Worm (Caenorhabditis elegans) whole organism, mixed stage, embryonic: ENCODE data around the gene F38E9.4.

ENCODE experiments used
- M03D4.4 ChIP-seq: sonication (generic microtip); optimal IDR thresholded peaks from 2 replicates; lab custom pipeline; 2017; ENCODE audit warnings: mild to moderate bottlenecking, missing genetic modification characterization, missing compliant biosample characterization
- bed-3 ChIP-seq: fragments of 200-800 bp; sonication (Bioruptor generic); optimal IDR thresholded peaks from 3 replicates; lab custom pipeline; 2018; ENCODE audit warnings: mild to moderate bottlenecking, missing genetic modification characterization, moderate library complexity, missing compliant biosample characterization
- blmp-1 ChIP-seq: fragments of 150-350 bp; optimal IDR thresholded peaks from 2 replicates; lab custom pipeline; 2014; ENCODE audit warnings: missing biosample characterization, missing genetic modification characterization
- ceh-39 ChIP-seq: fragments of 150-350 bp; optimal IDR thresholded peaks from 2 replicates; lab custom pipeline; 2014; ENCODE audit warnings: missing biosample characterization, missing genetic modification characterization
- ceh-43 ChIP-seq: fragments of 200-800 bp; sonication (Bioruptor generic); optimal IDR thresholded peaks from 2 replicates; lab custom pipeline; 2018; ENCODE audit warnings: mild to moderate bottlenecking, missing genetic modification characterization, moderate library complexity, missing compliant biosample characterization
- ceh-83 ChIP-seq: fragments of 200-800 bp; sonication (Bioruptor generic); optimal IDR thresholded peaks from 2 replicates; lab custom pipeline; 2018; ENCODE audit warnings: mild to moderate bottlenecking, missing genetic modification characterization, missing compliant biosample characterization
- ces-1 ChIP-seq: fragments of 150-350 bp; optimal IDR thresholded peaks from 2 replicates; lab custom pipeline; 2014; ENCODE audit warnings: missing biosample characterization, missing genetic modification reagents, missing genetic modification characterization
- drap-1 ChIP-seq: fragments of 200-800 bp; sonication (Bioruptor generic); optimal IDR thresholded peaks from 3 replicates; lab custom pipeline; 2018; ENCODE audit warnings: mild to moderate bottlenecking, missing genetic modification characterization, missing compliant biosample characterization
- elt-3 ChIP-seq: fragments of 150-350 bp; optimal IDR thresholded peaks from 2 replicates; lab custom pipeline; 2014; ENCODE audit warnings: missing biosample characterization, missing genetic modification characterization
- flh-1 ChIP-seq: fragments of 200-800 bp; sonication (Bioruptor generic); optimal IDR thresholded peaks from 2 replicates; lab custom pipeline; 2018; ENCODE audit warnings: mild to moderate bottlenecking, missing genetic modification characterization, moderate library complexity, missing compliant biosample characterization
- ham-2 ChIP-seq: fragments of 200-800 bp; sonication (Bioruptor generic); optimal IDR thresholded peaks from 2 replicates; lab custom pipeline; 2018; ENCODE audit warnings: mild to moderate bottlenecking, missing genetic modification characterization, missing compliant biosample characterization
- hlh-1 ChIP-seq: fragments of 150-350 bp; optimal IDR thresholded peaks from 2 replicates; lab custom pipeline; 2014; ENCODE audit warnings: missing biosample characterization, missing genetic modification reagents, missing genetic modification characterization
- lin-13 ChIP-seq: fragments of 150-350 bp; optimal IDR thresholded peaks from 2 replicates; lab custom pipeline; 2014; ENCODE audit warnings: missing biosample characterization, missing genetic modification characterization
- lin-32 ChIP-seq: fragments of 200-800 bp; sonication (Bioruptor generic); optimal IDR thresholded peaks from 2 replicates; lab custom pipeline; 2018; ENCODE audit warnings: mild to moderate bottlenecking, missing genetic modification characterization, missing compliant biosample characterization
- mab-5 ChIP-seq: fragments of 150-350 bp; optimal IDR thresholded peaks from 2 replicates; lab custom pipeline; 2014; ENCODE audit warnings: missing biosample characterization, missing genetic modification characterization
- mep-1 ChIP-seq: fragments of 150-350 bp; optimal IDR thresholded peaks from 2 replicates; lab custom pipeline; 2017; ENCODE audit warnings: missing biosample characterization, missing genetic modification reagents, missing genetic modification characterization, inconsistent platforms
- mls-2 ChIP-seq: sonication (generic microtip); optimal IDR thresholded peaks from 2 replicates; lab custom pipeline; 2016; ENCODE audit warnings: mild to moderate bottlenecking, missing genetic modification characterization, moderate library complexity, missing compliant biosample characterization
- nhr-12 ChIP-seq: fragments of 150-350 bp; optimal IDR thresholded peaks from 2 replicates; lab custom pipeline; 2014; ENCODE audit warnings: missing biosample characterization, missing genetic modification characterization
- nhr-2 ChIP-seq: fragments of 150-350 bp; optimal IDR thresholded peaks from 2 replicates; lab custom pipeline; 2014; ENCODE audit warnings: missing biosample characterization, missing genetic modification characterization
- nhr-237 ChIP-seq: fragments of 150-350 bp; optimal IDR thresholded peaks from 2 replicates; lab custom pipeline; 2014; ENCODE audit warnings: missing biosample characterization, missing genetic modification characterization
- nhr-28 ChIP-seq: fragments of 150-350 bp; optimal IDR thresholded peaks from 2 replicates; lab custom pipeline; 2014; ENCODE audit warnings: missing biosample characterization, missing genetic modification characterization
- pha-4 ChIP-seq: fragments of 150-350 bp; optimal IDR thresholded peaks from 2 replicates; lab custom pipeline; 2018; ENCODE audit warnings: missing biosample characterization, missing genetic modification reagents, missing genetic modification characterization
- sem-2 ChIP-seq: fragments of 200-800 bp; sonication (Bioruptor generic); optimal IDR thresholded peaks from 2 replicates; lab custom pipeline; 2018; ENCODE audit warnings: mild to moderate bottlenecking, missing genetic modification characterization, missing compliant biosample characterization
- snpc-4 ChIP-seq: fragments of 150-350 bp; optimal IDR thresholded peaks from 2 replicates; lab custom pipeline; 2014; ENCODE audit warnings: missing biosample characterization, missing genetic modification characterization
- sptf-1 ChIP-seq: sonication (generic microtip); optimal IDR thresholded peaks from 2 replicates; lab custom pipeline; 2017; ENCODE audit warnings: mild to moderate bottlenecking, missing genetic modification characterization, moderate library complexity, missing compliant biosample characterization
- tbx-8 ChIP-seq: fragments of 200-800 bp; sonication (Bioruptor generic); optimal IDR thresholded peaks from 2 replicates; lab custom pipeline; 2018; ENCODE audit warnings: mild to moderate bottlenecking, missing genetic modification characterization, moderate library complexity, missing compliant biosample characterization
- unc-39 ChIP-seq: fragments of 150-350 bp; optimal IDR thresholded peaks from 2 replicates; lab custom pipeline; 2014; ENCODE audit warnings: missing biosample characterization, missing genetic modification characterization
- unc-62 ChIP-seq: fragments of 150-350 bp; optimal IDR thresholded peaks from 2 replicates; lab custom pipeline; 2014; ENCODE audit warnings: missing biosample characterization, missing genetic modification reagents, missing genetic modification characterization
- zip-8 ChIP-seq: fragments of 150-350 bp; optimal IDR thresholded peaks from 2 replicates; lab custom pipeline; 2014; ENCODE audit warnings: missing biosample characterization, missing genetic modification characterization
- ztf-11 ChIP-seq: fragments of 150-350 bp; optimal IDR thresholded peaks from 2 replicates; lab custom pipeline; 2014; ENCODE audit warnings: missing biosample characterization, missing genetic modification characterization

Gene F38E9.4

DNA sequence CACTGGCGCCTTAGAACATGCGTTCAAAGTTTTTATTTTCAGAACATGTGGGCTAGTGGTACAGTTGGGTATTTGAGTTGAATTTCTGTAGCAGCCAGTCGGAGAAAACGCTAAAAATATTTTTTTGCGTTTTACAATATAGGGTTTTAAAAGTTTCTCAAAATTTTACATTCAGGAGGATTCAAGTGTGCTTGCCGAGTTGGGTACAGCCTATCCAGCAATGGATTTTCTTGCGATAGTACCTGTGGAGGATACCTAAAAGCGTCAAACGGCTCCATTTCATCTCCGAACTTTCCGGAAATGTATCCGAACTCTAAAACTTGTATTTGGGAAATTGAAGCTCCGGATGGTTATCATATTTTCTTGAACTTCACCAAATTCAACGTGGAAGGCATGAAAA, 14.4 kb downstream of the F38E9.4 start:
- TF ChIP-seq zip-8 = no peak
- no peak for TF ChIP-seq flh-1
- TF ChIP-seq hlh-1 = no peak
- no peak for TF ChIP-seq blmp-1 (tag; lab: Kevin White, UChicago)
- no peak for TF ChIP-seq ceh-39
- no peak for TF ChIP-seq lin-32
- TF ChIP-seq nhr-12 (tag; lab: Kevin White, UChicago) = no peak
- TF ChIP-seq bed-3 (GFP tag; lab: Kevin White, UChicago) = no peak
- TF ChIP-seq mep-1 (tag; lab: Kevin White, UChicago) = no peak
- TF ChIP-seq mls-2 (tag; lab: Kevin White, UChicago) = no peak
- TF ChIP-seq snpc-4 (tag; lab: Kevin White, UChicago) = no peak
- no peak for TF ChIP-seq ces-1 (GFP tag; lab: Kevin White, UChicago)
- no peak for TF ChIP-seq sptf-1 (tag; lab: Kevin White, UChicago)
- no peak for TF ChIP-seq tbx-8 (GFP tag; lab: Kevin White, UChicago)
- no peak for TF ChIP-seq mab-5

DNA sequence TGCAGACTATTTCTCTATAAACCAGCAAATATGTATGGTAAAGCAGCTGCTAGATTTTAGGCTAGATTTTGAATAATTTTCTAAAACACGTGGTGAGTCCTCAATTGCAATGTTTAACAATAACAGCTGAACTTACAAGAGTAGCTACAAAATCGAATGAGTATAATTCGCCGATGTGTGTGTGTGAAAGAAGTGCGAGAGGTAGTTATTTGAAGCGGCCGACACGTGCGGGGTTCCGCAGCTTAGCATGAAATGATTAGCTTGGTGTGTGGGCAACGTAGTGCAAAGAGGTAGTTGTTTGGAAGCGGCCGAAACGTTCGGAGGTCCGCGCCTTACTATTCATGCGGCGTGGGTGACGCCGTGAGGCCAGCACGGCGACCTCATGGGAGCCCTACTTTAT, 17.1 kb downstream of the F38E9.4 start:
- no peak for TF ChIP-seq nhr-237 (tag; lab: Kevin White, UChicago)
- no peak for TF ChIP-seq ceh-39
- TF ChIP-seq M03D4.4 = no peak
- no peak for TF ChIP-seq blmp-1 (tag; lab: Kevin White, UChicago)

DNA sequence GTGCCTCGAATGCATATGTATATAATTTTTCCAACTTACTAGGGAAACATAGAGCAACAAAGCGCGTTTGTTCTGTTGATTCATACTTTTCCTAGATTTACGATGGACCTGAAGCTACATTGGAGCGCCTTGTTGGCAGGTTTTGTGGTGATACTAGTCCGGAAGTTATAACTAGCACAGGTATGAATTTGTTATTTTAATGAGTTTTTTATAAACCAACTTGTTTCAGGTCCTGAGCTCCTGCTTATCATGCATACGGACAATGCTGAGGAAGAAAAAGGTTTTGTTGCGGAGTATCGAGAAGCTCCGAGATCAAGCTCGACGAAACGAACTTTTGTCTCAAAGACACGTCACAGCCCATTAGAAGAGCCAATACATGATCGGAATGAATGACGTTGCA, 19.0 kb downstream of the F38E9.4 start, which contains the start of gene F38E9.1:
TSS of gene F38E9.1 (plus strand) at position 301 of the 400 bp plus-strand sequence.
- TF ChIP-seq elt-3 (tag; lab: Kevin White, UChicago) (no peak), mep-1 (tag; lab: Kevin White, UChicago) (no peak), ces-1 (GFP tag; lab: Kevin White, UChicago) (no peak), unc-39 (tag; lab: Kevin White, UChicago) (no peak), drap-1 (GFP tag; lab: Kevin White, UChicago) (no peak), nhr-237 (tag; lab: Kevin White, UChicago) (no peak), ham-2 (GFP tag; lab: Kevin White, UChicago) (no peak), lin-13 (tag; lab: Kevin White, UChicago) (no peak), bed-3 (GFP tag; lab: Kevin White, UChicago) (no peak), mls-2 (tag; lab: Kevin White, UChicago) (no peak), ztf-11 (no peak), lin-32 (no peak), ceh-43 (GFP tag; lab: Kevin White, UChicago) (no peak), snpc-4 (tag; lab: Kevin White, UChicago) (no peak), flh-1 (no peak), nhr-2 (tag; lab: Kevin White, UChicago) (no peak), ceh-83 (GFP tag; lab: Kevin White, UChicago) (no peak), sem-2 (GFP tag; lab: Kevin White, UChicago) (no peak)

DNA sequence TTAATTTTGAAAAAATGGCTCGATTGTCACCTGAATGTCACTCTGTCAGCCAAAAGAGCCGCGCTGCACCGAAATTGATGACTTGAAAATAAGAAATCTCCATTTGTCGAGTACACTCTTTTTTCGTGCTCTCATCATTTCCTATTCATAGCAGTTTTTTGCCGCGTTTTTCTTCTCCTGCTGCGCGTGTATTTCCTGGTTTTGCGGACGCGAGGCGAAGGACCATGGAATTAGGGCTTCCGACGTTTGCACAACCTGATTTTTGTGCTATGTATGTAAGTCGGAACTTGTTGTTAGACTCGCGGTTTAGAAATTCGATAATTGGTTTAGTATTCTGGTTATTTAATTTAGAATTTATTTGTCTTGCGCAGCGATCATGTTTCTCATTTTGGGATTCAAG, 28.5 kb downstream of the F38E9.4 start:
- TF ChIP-seq ham-2 (GFP tag; lab: Kevin White, UChicago) (no peak), ces-1 (GFP tag; lab: Kevin White, UChicago) (peak; percentile 34)

DNA sequence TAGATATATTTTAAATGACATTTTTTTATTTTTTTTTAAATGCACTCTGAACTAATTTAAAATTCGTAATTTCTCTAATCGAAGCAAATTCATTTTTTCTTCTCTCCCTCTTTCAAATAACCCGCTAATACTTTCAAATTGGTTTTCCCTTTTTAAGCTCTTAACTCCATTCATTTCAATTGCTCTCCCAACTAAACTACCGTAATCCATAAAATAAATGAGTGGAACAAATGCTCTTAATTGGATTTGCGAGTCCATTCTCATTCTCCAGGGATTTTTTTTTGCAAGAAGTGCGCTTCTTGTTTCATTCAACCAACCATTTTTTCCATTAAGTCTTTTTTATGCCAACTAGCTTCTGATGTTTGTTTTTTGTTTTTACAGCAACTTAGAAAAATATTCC, 29.3 kb downstream of the F38E9.4 start:
- TF ChIP-seq mep-1 (tag; lab: Kevin White, UChicago) (no peak), ceh-43 (GFP tag; lab: Kevin White, UChicago) (no peak), ces-1 (GFP tag; lab: Kevin White, UChicago) (peak; percentile 60)

DNA sequence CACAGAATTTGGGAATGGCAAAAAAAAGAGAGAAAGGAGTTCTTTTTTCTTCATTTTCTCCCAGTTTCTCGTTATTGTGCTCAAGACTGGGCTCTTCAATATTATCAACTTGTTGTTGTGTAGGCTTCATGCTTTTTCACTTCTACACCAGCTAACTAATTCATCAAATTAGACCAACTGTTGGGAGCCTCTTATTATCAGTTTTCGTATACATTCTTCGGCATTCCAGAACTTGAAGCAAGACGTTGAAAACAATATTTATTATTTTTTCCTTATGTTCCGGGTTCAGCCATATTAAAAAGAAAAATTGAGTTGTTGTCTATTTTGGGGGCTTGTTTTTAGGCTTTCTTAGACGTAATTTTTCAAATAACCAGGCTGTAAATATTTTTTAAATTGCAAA, 31.2 kb downstream of the F38E9.4 start:
- no peak for TF ChIP-seq elt-3 (tag; lab: Kevin White, UChicago)
- no peak for TF ChIP-seq snpc-4 (tag; lab: Kevin White, UChicago)
- no peak for TF ChIP-seq mls-2 (tag; lab: Kevin White, UChicago)
- TF ChIP-seq ztf-11 = no peak
- no peak for TF ChIP-seq unc-39 (tag; lab: Kevin White, UChicago)
- TF ChIP-seq nhr-28 = no peak
- no peak for TF ChIP-seq blmp-1 (tag; lab: Kevin White, UChicago)
- no peak for TF ChIP-seq lin-32
- no peak for TF ChIP-seq zip-8
- no peak for TF ChIP-seq ham-2 (GFP tag; lab: Kevin White, UChicago)
- no peak for TF ChIP-seq sem-2 (GFP tag; lab: Kevin White, UChicago)
- no peak for TF ChIP-seq tbx-8 (GFP tag; lab: Kevin White, UChicago)
- TF ChIP-seq pha-4 = no peak
- TF ChIP-seq nhr-2 (tag; lab: Kevin White, UChicago) = no peak
- TF ChIP-seq mep-1 (tag; lab: Kevin White, UChicago) = no peak
- TF ChIP-seq nhr-12 (tag; lab: Kevin White, UChicago) = no peak
- TF ChIP-seq ceh-43 (GFP tag; lab: Kevin White, UChicago) = no peak
- no peak for TF ChIP-seq unc-62 (GFP tag; lab: Kevin White, UChicago)
- no peak for TF ChIP-seq ces-1 (GFP tag; lab: Kevin White, UChicago)
